Fruit fly (Drosophila melanogaster): Measurements from ENCODE around the gene eIF4E5.

- TF ChIP-seq Hr39 (GFP tag; optimal IDR thresholded peaks at IDR 0.05) (no peak), CG11902 (GFP tag; optimal IDR thresholded peaks at IDR 0.05) (no peak), eg (GFP tag; IDR thresholded peaks at IDR 0.05) (no peak), Gug (GFP tag; IDR thresholded peaks at IDR 0.05) (no peak)
Observed at dm6 chr3L:7858325-7859114, 36.2 kb upstream of the eIF4E5 start.

Measured in whole organism, prepupa.